Worm (Caenorhabditis elegans) whole organism, L3 larva: Measurements from ENCODE around the gene atf-4.

Source experiments
- R02D3.7 ChIP-seq: fragments of 150-350 bp; optimal IDR thresholded peaks from 2 replicates; lab custom pipeline; 2014; ENCODE audit warnings: missing biosample characterization, missing genetic modification characterization
- ZK546.5 ChIP-seq: sonication (generic microtip); optimal IDR thresholded peaks from 2 replicates; lab custom pipeline; 2017; ENCODE audit warnings: missing biosample characterization, missing genetic modification characterization
- aly-2 ChIP-seq: fragments of 150-350 bp; optimal IDR thresholded peaks from 2 replicates; lab custom pipeline; 2014; ENCODE audit warnings: missing biosample characterization, missing genetic modification characterization
- ama-1 ChIP-seq: fragments of 150-350 bp; optimal IDR thresholded peaks from 2 replicates; lab custom pipeline; 2018
- ceh-28 ChIP-seq: fragments of 150-350 bp; optimal IDR thresholded peaks from 2 replicates; lab custom pipeline; 2014; ENCODE audit warnings: missing biosample characterization, missing genetic modification reagents, missing genetic modification characterization
- ceh-82 ChIP-seq: fragments of 150-350 bp; optimal IDR thresholded peaks from 2 replicates; lab custom pipeline; 2014; ENCODE audit warnings: missing biosample characterization, missing genetic modification characterization
- ceh-9 ChIP-seq: sonication (generic microtip); optimal IDR thresholded peaks from 2 replicates; lab custom pipeline; 2018; ENCODE audit warnings: missing biosample characterization, missing genetic modification characterization
- egl-27 ChIP-seq: sonication (generic microtip); optimal IDR thresholded peaks from 4 replicates; lab custom pipeline; 2017; ENCODE audit warnings: missing biosample characterization, missing genetic modification reagents, missing genetic modification characterization
- elt-1 ChIP-seq: fragments of 150-350 bp; optimal IDR thresholded peaks from 2 replicates; lab custom pipeline; 2014; ENCODE audit warnings: missing biosample characterization, missing genetic modification characterization
- elt-2 ChIP-seq: sonication (generic microtip); optimal IDR thresholded peaks from 2 replicates; lab custom pipeline; 2016; ENCODE audit warnings: missing genetic modification reagents, mild to moderate bottlenecking, missing genetic modification characterization, missing compliant biosample characterization
- elt-3 ChIP-seq, 3 experiments: fragments of 150-350 bp in 1 of 3; sonication (generic microtip) in 2 of 3; optimal IDR thresholded peaks; 2 replicates in 2 of 3; 4 replicates in 1 of 3; lab custom pipeline; 2014 to 2017; ENCODE audit warnings: missing biosample characterization in 3 of 3, missing genetic modification characterization in 3 of 3
- eor-1 ChIP-seq, 2 experiments: fragments of 150-350 bp; optimal IDR thresholded peaks; 2 replicates each; lab custom pipeline; 2014 to 2018; ENCODE audit warnings: missing biosample characterization in 2 of 2, missing genetic modification characterization in 2 of 2
- fkh-10 ChIP-seq: sonication (generic microtip); optimal IDR thresholded peaks from 2 replicates; lab custom pipeline; 2017; ENCODE audit warnings: missing biosample characterization, missing genetic modification reagents, missing genetic modification characterization
- fkh-2 ChIP-seq: fragments of 150-350 bp; optimal IDR thresholded peaks from 2 replicates; lab custom pipeline; 2014; ENCODE audit warnings: missing biosample characterization, missing genetic modification reagents, missing genetic modification characterization
- fos-1 ChIP-seq: fragments of 150-350 bp; optimal IDR thresholded peaks from 2 replicates; lab custom pipeline; 2014; ENCODE audit warnings: missing biosample characterization, missing genetic modification characterization
- hmg-11 ChIP-seq: sonication (generic microtip); optimal IDR thresholded peaks from 2 replicates; lab custom pipeline; 2016; ENCODE audit warnings: missing genetic modification characterization, missing compliant biosample characterization
- jun-1 ChIP-seq: fragments of 150-350 bp; optimal IDR thresholded peaks from 2 replicates; lab custom pipeline; 2014; ENCODE audit warnings: missing biosample characterization, missing genetic modification reagents, missing genetic modification characterization
- lin-15B ChIP-seq: fragments of 150-350 bp; optimal IDR thresholded peaks from 2 replicates; lab custom pipeline; 2014; ENCODE audit warnings: missing biosample characterization, missing genetic modification characterization
- lin-39 ChIP-seq: fragments of 150-350 bp; optimal IDR thresholded peaks from 2 replicates; lab custom pipeline; 2018; ENCODE audit warnings: missing biosample characterization, missing genetic modification reagents, missing genetic modification characterization
- lsy-12 ChIP-seq: sonication (generic microtip); optimal IDR thresholded peaks from 2 replicates; lab custom pipeline; 2016; ENCODE audit warnings: mild to moderate bottlenecking, missing genetic modification characterization, missing compliant biosample characterization
- mdl-1 ChIP-seq: fragments of 150-350 bp; optimal IDR thresholded peaks from 2 replicates; lab custom pipeline; 2014; ENCODE audit warnings: missing biosample characterization, missing genetic modification characterization
- mml-1 ChIP-seq: fragments of 150-350 bp; sonication (generic microtip); optimal IDR thresholded peaks from 3 replicates; lab custom pipeline; 2014; ENCODE audit warnings: missing biosample characterization, missing genetic modification characterization
- nfya-1 ChIP-seq: sonication (generic microtip); optimal IDR thresholded peaks from 2 replicates; lab custom pipeline; 2017; ENCODE audit warnings: missing genetic modification characterization, mild to moderate bottlenecking, missing compliant biosample characterization, antibody characterized with exemption, moderate library complexity; ENCODE audit not compliant: insufficient read depth
- nhr-11 ChIP-seq: fragments of 150-350 bp; optimal IDR thresholded peaks from 2 replicates; lab custom pipeline; 2014; ENCODE audit warnings: missing biosample characterization, missing genetic modification characterization
- nhr-12 ChIP-seq: fragments of 150-350 bp; optimal IDR thresholded peaks from 2 replicates; lab custom pipeline; 2014; ENCODE audit warnings: missing biosample characterization, missing genetic modification characterization
- nhr-23 ChIP-seq: fragments of 150-350 bp; optimal IDR thresholded peaks from 2 replicates; lab custom pipeline; 2014; ENCODE audit warnings: missing biosample characterization, missing genetic modification reagents, missing genetic modification characterization
- nhr-237 ChIP-seq: fragments of 150-350 bp; optimal IDR thresholded peaks from 2 replicates; lab custom pipeline; 2014; ENCODE audit warnings: missing biosample characterization, missing genetic modification characterization
- nhr-25 ChIP-seq: sonication (generic microtip); optimal IDR thresholded peaks from 2 replicates; lab custom pipeline; 2017; ENCODE audit warnings: missing biosample characterization, missing genetic modification characterization
- nhr-43 ChIP-seq: sonication (generic microtip); optimal IDR thresholded peaks from 2 replicates; lab custom pipeline; 2016; ENCODE audit warnings: mild to moderate bottlenecking, missing genetic modification characterization, missing compliant biosample characterization; ENCODE audit not compliant: poor library complexity, severe bottlenecking
- nhr-67 ChIP-seq: fragments of 150-350 bp; optimal IDR thresholded peaks from 2 replicates; lab custom pipeline; 2014; ENCODE audit warnings: missing biosample characterization, missing genetic modification characterization
- nhr-76 ChIP-seq: fragments of 150-350 bp; sonication (generic microtip); optimal IDR thresholded peaks from 5 replicates; lab custom pipeline; 2014; ENCODE audit warnings: missing biosample characterization, missing genetic modification characterization
- pha-4 ChIP-seq: fragments of 150-350 bp; optimal IDR thresholded peaks from 2 replicates; lab custom pipeline; 2014; ENCODE audit warnings: missing biosample characterization, missing genetic modification reagents, missing genetic modification characterization
- pqm-1 ChIP-seq: fragments of 150-350 bp; optimal IDR thresholded peaks from 2 replicates; lab custom pipeline; 2017; ENCODE audit warnings: missing biosample characterization, missing genetic modification characterization, inconsistent platforms
- sea-2 ChIP-seq: fragments of 150-350 bp; sonication (generic microtip); optimal IDR thresholded peaks from 4 replicates; lab custom pipeline; 2014; ENCODE audit warnings: missing biosample characterization, missing genetic modification reagents, missing genetic modification characterization
- snpc-4 ChIP-seq: fragments of 150-350 bp; optimal IDR thresholded peaks from 2 replicates; lab custom pipeline; 2014; ENCODE audit warnings: missing biosample characterization, missing genetic modification characterization
- tbx-2 ChIP-seq: sonication (generic microtip); optimal IDR thresholded peaks from 2 replicates; lab custom pipeline; 2016; ENCODE audit warnings: mild to moderate bottlenecking, missing genetic modification characterization, missing compliant biosample characterization
- unc-39 ChIP-seq: sonication (generic microtip); optimal IDR thresholded peaks from 4 replicates; lab custom pipeline; 2017; ENCODE audit warnings: missing biosample characterization, missing genetic modification characterization
- unc-62 ChIP-seq: fragments of 150-350 bp; sonication (generic microtip); optimal IDR thresholded peaks from 4 replicates; lab custom pipeline; 2014; ENCODE audit warnings: missing biosample characterization, missing genetic modification reagents, missing genetic modification characterization
- ztf-11 ChIP-seq: fragments of 150-350 bp; optimal IDR thresholded peaks from 2 replicates; lab custom pipeline; 2014; ENCODE audit warnings: missing biosample characterization, missing genetic modification characterization
- ztf-4 ChIP-seq: fragments of 150-350 bp; optimal IDR thresholded peaks from 2 replicates; lab custom pipeline; 2014; ENCODE audit warnings: missing biosample characterization, missing genetic modification characterization

The atf-4 gene

ce11 chrX:14804706-14805105, 5.9 kb downstream of the atf-4 start:
- TF ChIP-seq R02D3.7 (tag; lab: Kevin White, UChicago), result no peak
- peak; percentile 61 for TF ChIP-seq lin-39 (tag; lab: Kevin White, UChicago)
- TF ChIP-seq fkh-10 (GFP tag; lab: Kevin White, UChicago), result no peak
- peak; percentile 6 for TF ChIP-seq pqm-1 (tag; lab: Kevin White, UChicago)
- no peak for TF ChIP-seq mml-1
- TF ChIP-seq fkh-2, result no peak
- no peak for TF ChIP-seq mdl-1 (tag; lab: Kevin White, UChicago)
- TF ChIP-seq snpc-4 (tag; lab: Kevin White, UChicago), result no peak
- no peak for TF ChIP-seq ceh-9
- TF ChIP-seq ceh-82 (tag; lab: Kevin White, UChicago), result no peak
- TF ChIP-seq elt-3 (tag; optimal IDR thresholded peaks at IDR 0.05; lab: Kevin White, UChicago), result no peak
- TF ChIP-seq ama-1, result no peak
- TF ChIP-seq jun-1, result no peak
- peak; percentile 37 for TF ChIP-seq nfya-1 (tag; lab: Kevin White, UChicago)
- TF ChIP-seq elt-2 (tag; lab: Kevin White, UChicago), result peak; percentile 50
- TF ChIP-seq pha-4, result peak; percentile 33
- TF ChIP-seq ztf-4, result no peak
- TF ChIP-seq tbx-2 (tag; lab: Kevin White, UChicago), result peak; percentile 47
- TF ChIP-seq unc-62 (GFP tag; lab: Kevin White, UChicago), result no peak
- no peak for TF ChIP-seq nhr-67 (tag; lab: Kevin White, UChicago)
- TF ChIP-seq sea-2 (GFP tag; lab: Kevin White, UChicago), result no peak
- TF ChIP-seq nhr-76 (tag; lab: Kevin White, UChicago), result no peak
- peak; percentile 45 for TF ChIP-seq nhr-43 (tag; lab: Kevin White, UChicago)
- peak; percentile 77 for TF ChIP-seq hmg-11
- no peak for TF ChIP-seq lin-15B
- no peak for TF ChIP-seq fos-1
- TF ChIP-seq nhr-11 (tag; lab: Kevin White, UChicago), result no peak

- TF ChIP-seq tbx-2 (tag; lab: Kevin White, UChicago) (no peak), elt-1 (tag; lab: Kevin White, UChicago) (no peak), nhr-67 (tag; lab: Kevin White, UChicago) (no peak), nhr-76 (tag; lab: Kevin White, UChicago) (no peak), nhr-23 (tag; lab: Kevin White, UChicago) (no peak), ZK546.5 (tag; lab: Kevin White, UChicago) (no peak), fos-1 (no peak), egl-27 (tag; lab: Kevin White, UChicago) (no peak), nfya-1 (tag; lab: Kevin White, UChicago) (no peak), ztf-11 (no peak), R02D3.7 (tag; lab: Kevin White, UChicago) (no peak), jun-1 (no peak), nhr-237 (tag; lab: Kevin White, UChicago) (no peak), aly-2 (no peak), nhr-12 (tag; lab: Kevin White, UChicago) (no peak), ztf-4 (no peak), elt-3 (tag; optimal IDR thresholded peaks at IDR 0.05; lab: Kevin White, UChicago) (no peak), ceh-28 (no peak), nhr-11 (tag; lab: Kevin White, UChicago) (no peak)
- TF ChIP-seq, all 47 proteins: peak for 0
Measured at ce11 chrX:14797405-14797804, 13.2 kb downstream of the atf-4 start.

ce11 chrX:14794170-14794569, 16.4 kb downstream of the atf-4 start:
- no peak for TF ChIP-seq nhr-11 (tag; lab: Kevin White, UChicago)
- TF ChIP-seq eor-1 (tag; optimal IDR thresholded peaks at IDR 0.05; lab: Kevin White, UChicago), result no peak
- TF ChIP-seq hmg-11, result no peak
- no peak for TF ChIP-seq aly-2
- TF ChIP-seq pqm-1 (tag; lab: Kevin White, UChicago), result no peak
- no peak for TF ChIP-seq lsy-12
- TF ChIP-seq nhr-237 (tag; lab: Kevin White, UChicago), result no peak
- TF ChIP-seq nfya-1 (tag; lab: Kevin White, UChicago), result no peak
- no peak for TF ChIP-seq nhr-43 (tag; lab: Kevin White, UChicago)
- TF ChIP-seq ztf-11, result no peak
- TF ChIP-seq egl-27 (tag; lab: Kevin White, UChicago), result no peak
- no peak for TF ChIP-seq unc-39
- TF ChIP-seq R02D3.7 (tag; lab: Kevin White, UChicago), result no peak
- TF ChIP-seq ceh-9, result no peak
- no peak for TF ChIP-seq tbx-2 (tag; lab: Kevin White, UChicago)
- TF ChIP-seq lin-39 (tag; lab: Kevin White, UChicago), result no peak
- TF ChIP-seq nhr-25 (tag; lab: Kevin White, UChicago), result no peak
- no peak for TF ChIP-seq fos-1
- TF ChIP-seq fkh-10 (GFP tag; lab: Kevin White, UChicago), result no peak
